Worm (Caenorhabditis elegans) whole organism, midembryonic: ENCODE data around the gene F26G1.9.

Experiments
- T22C8.4 ChIP-seq: fragments of 200-800 bp; sonication (Bioruptor generic); IDR thresholded peaks from 2 replicates; pipeline ENCODE4 v1.3.6; 2022; ENCODE audit warnings: missing genetic modification characterization, missing compliant biosample characterization
- cog-1 ChIP-seq: sonication (generic microtip); optimal IDR thresholded peaks from 2 replicates; lab custom pipeline; 2016; ENCODE audit warnings: missing genetic modification characterization, missing compliant biosample characterization
- flt-1 ChIP-seq: fragments of 200-800 bp; sonication (Bioruptor generic); IDR thresholded peaks from 2 replicates; pipeline ENCODE4 v1.3.6; 2022; ENCODE audit warnings: missing genetic modification characterization, missing compliant biosample characterization
- klf-2 ChIP-seq: fragments of 200-800 bp; sonication (Bioruptor generic); conservative IDR thresholded peaks from 2 replicates; pipeline ENCODE4 v1.3.6; 2022; ENCODE audit warnings: missing genetic modification reagents, missing genetic modification characterization, missing compliant biosample characterization
- med-1 ChIP-seq: sonication (generic microtip); optimal IDR thresholded peaks from 2 replicates; lab custom pipeline; 2017; ENCODE audit warnings: missing genetic modification characterization, mild to moderate bottlenecking, missing compliant biosample characterization, antibody characterized with exemption, missing genetic modification reagents; ENCODE audit not compliant: insufficient read depth
- ref-1 ChIP-seq: fragments of 200-800 bp; sonication (Bioruptor generic); conservative IDR thresholded peaks from 2 replicates; pipeline ENCODE4 v1.3.6; 2022; ENCODE audit warnings: missing genetic modification reagents, missing genetic modification characterization, missing compliant biosample characterization
- tab-1 ChIP-seq: fragments of 200-800 bp; sonication (Bioruptor generic); IDR thresholded peaks from 2 replicates; pipeline ENCODE4 v1.3.6; 2022; ENCODE audit warnings: missing genetic modification characterization, missing compliant biosample characterization
- ztf-23 ChIP-seq: fragments of 200-800 bp; sonication (Bioruptor generic); IDR thresholded peaks from 2 replicates; pipeline ENCODE4 v1.3.6; 2022; ENCODE audit warnings: missing genetic modification reagents, missing genetic modification characterization, missing compliant biosample characterization
- ztf-29 ChIP-seq: fragments of 200-800 bp; sonication (Bioruptor generic); IDR thresholded peaks from 2 replicates; pipeline ENCODE4 v1.3.6; 2022; ENCODE audit warnings: missing genetic modification reagents, missing genetic modification characterization, missing compliant biosample characterization

F26G1.9 gene

ce11 chrII:4727769-4728168 is 46.0 kb downstream of the F26G1.9 start, which contains the start of gene ttr-41:
TSS of gene ttr-41 (minus strand) at chrII:4727869.
- TF ChIP-seq tab-1 (GFP tag; lab: Robert Waterston, UW) (no peak), klf-2 (GFP tag; lab: Robert Waterston, UW) (no peak), ztf-23 (GFP tag; lab: Robert Waterston, UW) (no peak), cog-1 (tag; lab: Kevin White, UChicago) (no peak), flt-1 (GFP tag; lab: Robert Waterston, UW) (no peak), ztf-29 (GFP tag; lab: Robert Waterston, UW) (no peak), med-1 (GFP tag; lab: Kevin White, UChicago) (no peak), ref-1 (no peak), T22C8.4 (GFP tag; lab: Robert Waterston, UW) (no peak)

ce11 chrII:4726750-4727384 is 46.9 kb downstream of the F26G1.9 start:
- TF ChIP-seq tab-1 (GFP tag; lab: Robert Waterston, UW) (no peak), klf-2 (GFP tag; lab: Robert Waterston, UW) (no peak), ztf-23 (GFP tag; lab: Robert Waterston, UW) (no peak), med-1 (GFP tag; lab: Kevin White, UChicago) (no peak), T22C8.4 (GFP tag; lab: Robert Waterston, UW) (no peak), cog-1 (tag; lab: Kevin White, UChicago) (no peak), ref-1 (no peak), flt-1 (GFP tag; lab: Robert Waterston, UW) (no peak), ztf-29 (GFP tag; lab: Robert Waterston, UW) (no peak)

- no peak for TF ChIP-seq cog-1 (tag; lab: Kevin White, UChicago)
- no peak for TF ChIP-seq flt-1 (GFP tag; lab: Robert Waterston, UW)
- TF ChIP-seq tab-1 (GFP tag; lab: Robert Waterston, UW): no peak
- TF ChIP-seq med-1 (GFP tag; lab: Kevin White, UChicago): no peak
- no peak for TF ChIP-seq ztf-29 (GFP tag; lab: Robert Waterston, UW)
- no peak for TF ChIP-seq T22C8.4 (GFP tag; lab: Robert Waterston, UW)
- TF ChIP-seq ztf-23 (GFP tag; lab: Robert Waterston, UW): no peak
- no peak for TF ChIP-seq ref-1
- no peak for TF ChIP-seq klf-2 (GFP tag; lab: Robert Waterston, UW)
Observed at ce11 chrII:4726120-4726519, 47.7 kb downstream of the F26G1.9 start, which contains the start of gene F10G7.10. TSS of gene F10G7.10 (minus strand) at chrII:4726264.
